Fruit fly (Drosophila melanogaster) whole organism, embryonic: ENCODE data around the gene gkt.
A peak's percentile ranks its signal among the peaks of the same experiment; 100 is the strongest.

Source experiments
- Aef1 ChIP-seq: fragments of 200-800 bp; sonication (Bioruptor generic); IDR thresholded peaks from 3 replicates; pipeline ENCODE4 v1.3.6; 2022; ENCODE audit warnings: missing biosample characterization, missing genetic modification characterization
- Bgb ChIP-seq: fragments of 200-800 bp; sonication (Bioruptor generic); IDR thresholded peaks from 2 replicates; pipeline ENCODE4 v1.3.6; 2022; ENCODE audit warnings: missing biosample characterization, missing genetic modification characterization; ENCODE audit not compliant: partially characterized antibody
- Bteb2 ChIP-seq: fragments of 200-800 bp; sonication (Bioruptor generic); optimal IDR thresholded peaks from 2 replicates; lab custom pipeline; 2016; ENCODE audit warnings: missing biosample characterization, missing genetic modification characterization
- CG10565 ChIP-seq: fragments of 200-800 bp; sonication (Bioruptor generic); optimal IDR thresholded peaks from 3 replicates; lab custom pipeline; 2016; ENCODE audit warnings: missing biosample characterization, mild to moderate bottlenecking, missing genetic modification characterization
- CG10959 ChIP-seq: fragments of 200-800 bp; sonication (Bioruptor generic); IDR thresholded peaks from 2 replicates; pipeline ENCODE4 v1.3.6; 2022; ENCODE audit warnings: missing biosample characterization, missing genetic modification characterization
- CG11093 ChIP-seq: fragments of 200-800 bp; sonication (Bioruptor generic); IDR thresholded peaks from 3 replicates; pipeline ENCODE4 v1.3.6; 2022; ENCODE audit warnings: missing biosample characterization, missing genetic modification characterization
- CG12659 ChIP-seq: fragments of 200-800 bp; sonication (Bioruptor generic); optimal IDR thresholded peaks from 3 replicates; lab custom pipeline; 2017; ENCODE audit warnings: mild to moderate bottlenecking, missing biosample characterization, missing genetic modification reagents, missing genetic modification characterization
- CG13123 ChIP-seq: fragments of 200-800 bp; sonication (Bioruptor generic); optimal IDR thresholded peaks from 2 replicates; lab custom pipeline; 2016; ENCODE audit warnings: missing biosample characterization, missing genetic modification characterization
- CG14050 ChIP-seq: fragments of 200-800 bp; sonication (Bioruptor generic); IDR thresholded peaks from 3 replicates; pipeline ENCODE4 v1.3.6; 2022; ENCODE audit warnings: missing biosample characterization, missing genetic modification characterization
- CG15696 ChIP-seq: fragments of 200-800 bp; sonication (Bioruptor generic); optimal IDR thresholded peaks from 2 replicates; lab custom pipeline; 2019; ENCODE audit warnings: missing biosample characterization, mild to moderate bottlenecking, missing genetic modification characterization, moderate library complexity
- CG16815 ChIP-seq: fragments of 200-800 bp; sonication (Bioruptor generic); optimal IDR thresholded peaks from 3 replicates; lab custom pipeline; 2017; ENCODE audit warnings: missing biosample characterization, mild to moderate bottlenecking, missing genetic modification characterization
- CG18476 ChIP-seq: fragments of 200-800 bp; sonication (Bioruptor generic); optimal IDR thresholded peaks from 2 replicates; lab custom pipeline; 2016; ENCODE audit warnings: missing biosample characterization, mild to moderate bottlenecking, missing genetic modification characterization
- CG18764 ChIP-seq: fragments of 200-800 bp; sonication (Bioruptor generic); optimal IDR thresholded peaks from 3 replicates; lab custom pipeline; 2016; ENCODE audit warnings: missing biosample characterization, missing genetic modification characterization
- CG2875 ChIP-seq: fragments of 200-800 bp; sonication (Bioruptor generic); optimal IDR thresholded peaks from 2 replicates; lab custom pipeline; 2017; ENCODE audit warnings: missing biosample characterization, mild to moderate bottlenecking, missing genetic modification characterization, missing genetic modification reagents
- CG31441 ChIP-seq: fragments of 200-800 bp; sonication (Bioruptor generic); IDR thresholded peaks from 2 replicates; pipeline ENCODE4 v1.3.6; 2022; ENCODE audit warnings: missing biosample characterization, missing genetic modification characterization
- CG3163 ChIP-seq: fragments of 200-800 bp; sonication (Bioruptor generic); optimal IDR thresholded peaks from 3 replicates; lab custom pipeline; 2016; ENCODE audit warnings: missing biosample characterization, missing genetic modification characterization
- CG32532 ChIP-seq: fragments of 200-800 bp; sonication (Bioruptor generic); IDR thresholded peaks from 2 replicates; pipeline ENCODE4 v1.3.6; 2022; ENCODE audit warnings: missing biosample characterization, missing genetic modification characterization
- CG3407 ChIP-seq: fragments of 200-800 bp; sonication (Bioruptor generic); optimal IDR thresholded peaks from 2 replicates; lab custom pipeline; 2018; ENCODE audit warnings: missing biosample characterization, mild to moderate bottlenecking, missing genetic modification characterization
- CG4424 ChIP-seq: fragments of 200-800 bp; sonication (Bioruptor generic); optimal IDR thresholded peaks from 3 replicates; lab custom pipeline; 2016; ENCODE audit warnings: missing biosample characterization, missing genetic modification characterization
- CG5953 ChIP-seq: fragments of 200-800 bp; sonication (Bioruptor generic); IDR thresholded peaks from 2 replicates; pipeline ENCODE4 v1.3.6; 2022; ENCODE audit warnings: missing biosample characterization, missing genetic modification characterization
- CG6654 ChIP-seq: fragments of 200-800 bp; sonication (Bioruptor generic); optimal IDR thresholded peaks from 2 replicates; lab custom pipeline; 2017; ENCODE audit warnings: missing biosample characterization, mild to moderate bottlenecking, missing genetic modification characterization
- CG7987 ChIP-seq: fragments of 200-800 bp; sonication (Bioruptor generic); optimal IDR thresholded peaks from 2 replicates; lab custom pipeline; 2018; ENCODE audit warnings: missing biosample characterization, mild to moderate bottlenecking, missing genetic modification characterization, moderate library complexity
- CG8478 ChIP-seq: fragments of >200 bp; optimal IDR thresholded peaks from 2 replicates; lab custom pipeline; 2018
- CG9817 ChIP-seq: fragments of 200-800 bp; sonication (Bioruptor generic); optimal IDR thresholded peaks from 2 replicates; lab custom pipeline; 2018; ENCODE audit warnings: missing biosample characterization, mild to moderate bottlenecking, missing genetic modification characterization, moderate library complexity
- Doc2 ChIP-seq: fragments of 200-800 bp; sonication (Bioruptor generic); IDR thresholded peaks from 2 replicates; pipeline ENCODE4 v1.3.6; 2022; ENCODE audit warnings: missing biosample characterization, missing genetic modification characterization
- E2f1 ChIP-seq: fragments of 200-800 bp; sonication (Bioruptor generic); IDR thresholded peaks from 2 replicates; pipeline ENCODE4 v1.3.6; 2022; ENCODE audit warnings: missing biosample characterization, missing genetic modification characterization
- Eip74EF ChIP-seq, 2 experiments: fragments of 200-800 bp in 1 of 2; fragments of >200 bp in 1 of 2; sonication (Bioruptor generic) in 1 of 2; optimal IDR thresholded peaks; 2 replicates each; lab custom pipeline; 2017 to 2019; ENCODE audit warnings: missing biosample characterization in 2 of 2, missing genetic modification characterization in 2 of 2, mild to moderate bottlenecking in 1 of 2, moderate library complexity in 1 of 2
- Elba2 ChIP-seq: fragments of 200-800 bp; sonication (Bioruptor generic); optimal IDR thresholded peaks from 3 replicates; lab custom pipeline; 2016; ENCODE audit warnings: missing biosample characterization, missing genetic modification characterization
- Fer2 ChIP-seq: fragments of 200-800 bp; sonication (Bioruptor generic); optimal IDR thresholded peaks from 2 replicates; lab custom pipeline; 2018; ENCODE audit warnings: missing biosample characterization, mild to moderate bottlenecking, missing genetic modification characterization, moderate library complexity
- GATAe ChIP-seq: fragments of 200-800 bp; sonication (Bioruptor generic); conservative IDR thresholded peaks from 2 replicates; pipeline ENCODE4 v1.3.6; 2022; ENCODE audit warnings: missing biosample characterization, missing genetic modification characterization
- HLH3B ChIP-seq: fragments of 200-800 bp; sonication (Bioruptor generic); IDR thresholded peaks from 2 replicates; pipeline ENCODE4 v1.3.6; 2022; ENCODE audit warnings: missing biosample characterization, missing genetic modification characterization
- Lhr ChIP-seq: fragments of 200-800 bp; sonication (Bioruptor generic); optimal IDR thresholded peaks from 3 replicates; lab custom pipeline; 2017; ENCODE audit warnings: mild to moderate bottlenecking, missing biosample characterization, missing genetic modification reagents, missing genetic modification characterization
- Opbp ChIP-seq: fragments of 200-800 bp; sonication (Bioruptor generic); IDR thresholded peaks from 3 replicates; pipeline ENCODE4 v1.3.6; 2022; ENCODE audit warnings: missing biosample characterization, missing genetic modification characterization; ENCODE audit not compliant: partially characterized antibody
- Rfx ChIP-seq: fragments of 200-800 bp; sonication (Bioruptor generic); IDR thresholded peaks from 2 replicates; pipeline ENCODE4 v1.3.6; 2022; ENCODE audit warnings: missing biosample characterization, missing genetic modification characterization
- Sin3A ChIP-seq: fragments of >200 bp; optimal IDR thresholded peaks from 2 replicates; lab custom pipeline; 2018
- Sox102F ChIP-seq: fragments of 200-800 bp; sonication (Bioruptor generic); optimal IDR thresholded peaks from 2 replicates; lab custom pipeline; 2018; ENCODE audit warnings: missing biosample characterization, mild to moderate bottlenecking, missing genetic modification characterization, moderate library complexity
- ac ChIP-seq: fragments of 200-800 bp; sonication (Bioruptor generic); optimal IDR thresholded peaks from 3 replicates; lab custom pipeline; 2017; ENCODE audit warnings: missing biosample characterization, mild to moderate bottlenecking, missing genetic modification characterization
- bbx ChIP-seq: fragments of 200-800 bp; sonication (Bioruptor generic); IDR thresholded peaks from 2 replicates; pipeline ENCODE4 v1.3.6; 2022; ENCODE audit warnings: missing biosample characterization, missing genetic modification characterization; ENCODE audit not compliant: partially characterized antibody
- bigmax ChIP-seq: fragments of 200-800 bp; sonication (Bioruptor generic); optimal IDR thresholded peaks from 2 replicates; lab custom pipeline; 2018; ENCODE audit warnings: missing biosample characterization, mild to moderate bottlenecking, missing genetic modification characterization
- cad ChIP-seq: fragments of >200 bp; optimal IDR thresholded peaks from 2 replicates; lab custom pipeline; 2017; ENCODE audit warnings: missing biosample characterization, missing genetic modification characterization
- cato ChIP-seq: fragments of 200-800 bp; sonication (Bioruptor generic); optimal IDR thresholded peaks from 2 replicates; lab custom pipeline; 2016; ENCODE audit warnings: missing biosample characterization, missing genetic modification characterization, borderline replicate concordance
- cg ChIP-seq: fragments of 200-800 bp; sonication (Bioruptor generic); optimal IDR thresholded peaks from 3 replicates; lab custom pipeline; 2019; ENCODE audit warnings: missing biosample characterization, mild to moderate bottlenecking, missing genetic modification characterization, moderate library complexity
- dm ChIP-seq: fragments of 200-800 bp; sonication (Bioruptor generic); optimal IDR thresholded peaks from 3 replicates; lab custom pipeline; 2016; ENCODE audit warnings: missing biosample characterization, missing genetic modification characterization
- ham ChIP-seq: fragments of 200-800 bp; sonication (Bioruptor generic); IDR thresholded peaks from 2 replicates; pipeline ENCODE4 v1.3.6; 2022; ENCODE audit warnings: missing biosample characterization, missing genetic modification characterization
- maf-S ChIP-seq: fragments of 200-800 bp; sonication (Bioruptor generic); optimal IDR thresholded peaks from 2 replicates; lab custom pipeline; 2016; ENCODE audit warnings: missing biosample characterization, missing genetic modification characterization
- nmo ChIP-seq: fragments of 200-800 bp; sonication (Bioruptor generic); optimal IDR thresholded peaks from 2 replicates; lab custom pipeline; 2018; ENCODE audit warnings: missing biosample characterization, mild to moderate bottlenecking, missing genetic modification characterization, moderate library complexity
- ranshi ChIP-seq: fragments of 200-800 bp; sonication (Bioruptor generic); IDR thresholded peaks from 2 replicates; pipeline ENCODE4 v1.3.6; 2022; ENCODE audit warnings: missing biosample characterization, missing genetic modification characterization
- salm ChIP-seq: fragments of 200-800 bp; sonication (Bioruptor generic); optimal IDR thresholded peaks from 2 replicates; lab custom pipeline; 2018; ENCODE audit warnings: missing biosample characterization, mild to moderate bottlenecking, missing genetic modification characterization
- tx ChIP-seq: fragments of 200-800 bp; sonication (Bioruptor generic); optimal IDR thresholded peaks from 2 replicates; lab custom pipeline; 2016; ENCODE audit warnings: missing biosample characterization, missing genetic modification characterization
- z ChIP-seq: fragments of 200-800 bp; sonication (Bioruptor generic); IDR thresholded peaks from 3 replicates; pipeline ENCODE4 v1.3.6; 2022; ENCODE audit warnings: missing biosample characterization, missing genetic modification characterization

Gene gkt

DNA sequence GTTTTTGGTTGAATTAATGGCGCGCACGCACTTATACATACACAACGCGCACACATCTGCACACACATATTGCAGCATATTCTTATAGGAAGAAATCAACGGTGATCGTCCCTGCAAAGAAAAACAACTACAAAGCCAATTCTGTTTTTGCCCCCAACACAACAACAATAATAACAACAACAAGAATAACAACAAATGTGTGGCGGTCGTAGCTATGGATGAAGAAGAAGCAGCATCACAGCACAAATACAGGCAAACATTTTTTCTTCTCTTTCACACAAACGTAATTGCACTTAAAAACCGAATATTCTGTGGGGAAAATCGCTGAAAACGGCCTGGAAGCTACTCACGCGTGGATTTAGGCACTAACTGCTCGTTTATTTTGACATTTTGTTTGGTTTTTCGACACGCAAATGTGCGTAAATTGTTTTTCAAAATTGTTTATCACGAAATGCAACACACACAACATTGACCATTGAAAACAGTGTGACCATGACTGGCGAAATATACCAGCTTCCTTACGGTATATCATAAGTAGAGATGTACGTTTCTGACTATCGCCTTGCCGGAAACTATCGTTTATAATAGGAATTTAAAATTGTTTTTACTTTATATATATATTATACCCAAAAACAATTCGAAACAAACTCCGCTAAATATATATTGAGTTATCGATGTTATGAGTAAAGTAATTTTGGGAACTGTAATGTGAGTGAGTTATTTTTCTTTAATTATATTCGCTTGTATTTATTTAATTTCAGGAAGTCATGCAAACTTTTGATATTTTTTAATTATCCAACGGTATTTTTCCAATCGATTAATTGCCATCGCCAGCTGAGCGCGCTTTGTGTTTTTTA is at the start of gene gkt, which contains the start of gene Mad (continued):
- no peak for TF ChIP-seq Sox102F (GFP tag; lab: Kevin White, UChicago)
- TF ChIP-seq maf-S: no peak
- no peak; the same call in 1 of the 2 replicates for TF ChIP-seq Rfx (GFP tag; lab: Robert Waterston, UW)
- no peak for TF ChIP-seq ranshi (GFP tag; lab: Robert Waterston, UW)
- peak; percentile 95 for TF ChIP-seq cg (GFP tag; lab: Kevin White, UChicago)
- no peak for TF ChIP-seq CG11093 (GFP tag; lab: Robert Waterston, UW)
- TF ChIP-seq CG16815 (GFP tag; lab: Kevin White, UChicago): no peak
- TF ChIP-seq bbx: no peak
- TF ChIP-seq z: no peak
- TF ChIP-seq HLH3B (GFP tag; lab: Robert Waterston, UW): no peak
- TF ChIP-seq Aef1: peak; percentile 36; the same call in 2 of the 3 replicates
- no peak for TF ChIP-seq CG14050 (GFP tag; lab: Robert Waterston, UW)
- TF ChIP-seq bigmax (GFP tag; lab: Kevin White, UChicago): no peak
- no peak for TF ChIP-seq CG31441 (GFP tag; lab: Robert Waterston, UW)
- no peak for TF ChIP-seq GATAe (GFP tag; lab: Robert Waterston, UW)
- no peak for TF ChIP-seq CG6654 (GFP tag; lab: Kevin White, UChicago)
- no peak for TF ChIP-seq CG3163
- TF ChIP-seq CG8478 (lab: Kevin White, UChicago): no peak
- no peak for TF ChIP-seq dm (GFP tag; lab: Kevin White, UChicago)
- TF ChIP-seq CG3407 (GFP tag; lab: Kevin White, UChicago): no peak
- peak; percentile 26 for TF ChIP-seq Elba2 (GFP tag; lab: Kevin White, UChicago)
- TF ChIP-seq Doc2: no peak
- TF ChIP-seq CG5953: no peak
- TF ChIP-seq salm (tag; lab: Kevin White, UChicago): no peak
- no peak for TF ChIP-seq CG15696 (tag; lab: Kevin White, UChicago)
- TF ChIP-seq cad: no peak
- no peak for TF ChIP-seq CG2875 (GFP tag; lab: Kevin White, UChicago)
- no peak for TF ChIP-seq Lhr (GFP tag; lab: Kevin White, UChicago)
- TF ChIP-seq CG10959 (GFP tag; lab: Robert Waterston, UW): no peak
- TF ChIP-seq cato (GFP tag; lab: Kevin White, UChicago): no peak
- no peak for TF ChIP-seq CG4424
- TF ChIP-seq Opbp (GFP tag; lab: Robert Waterston, UW): no peak
- no peak for TF ChIP-seq ac
- no peak for TF ChIP-seq Bteb2 (GFP tag; lab: Kevin White, UChicago)
- no peak for TF ChIP-seq CG7987 (GFP tag; lab: Kevin White, UChicago)
- TF ChIP-seq nmo: no peak
- TF ChIP-seq E2f1 (GFP tag; lab: Robert Waterston, UW): no peak
- peak; percentile 45 for TF ChIP-seq Sin3A (lab: Kevin White, UChicago)
- no peak for TF ChIP-seq Eip74EF (GFP tag; optimal IDR thresholded peaks at IDR 0.05; lab: Kevin White, UChicago)
- TF ChIP-seq Fer2: no peak
- no peak for TF ChIP-seq CG18476
- no peak for TF ChIP-seq CG10565 (GFP tag; lab: Kevin White, UChicago)
- TF ChIP-seq Bgb (GFP tag; lab: Robert Waterston, UW): peak; percentile 19; the same call in 1 of the 2 replicates
- no peak for TF ChIP-seq CG32532 (GFP tag; lab: Robert Waterston, UW)
- TF ChIP-seq CG13123 (GFP tag; lab: Kevin White, UChicago): no peak
- no peak for TF ChIP-seq ham (GFP tag; lab: Robert Waterston, UW)
- TF ChIP-seq CG12659: no peak
- no peak for TF ChIP-seq CG9817 (tag; lab: Kevin White, UChicago)
- TF ChIP-seq CG18764 (GFP tag; lab: Kevin White, UChicago): no peak
- no peak for TF ChIP-seq tx (GFP tag; lab: Kevin White, UChicago)
